Worm (Caenorhabditis elegans) whole organism, L4/young adult: Measurements from ENCODE around the gene M04C3.5.

Experiments
- W03F9.2 ChIP-seq: fragments of 150-350 bp; optimal IDR thresholded peaks from 2 replicates; lab custom pipeline; 2014; ENCODE audit warnings: missing biosample characterization, missing genetic modification characterization
- dao-5 ChIP-seq: sonication (generic microtip); optimal IDR thresholded peaks from 2 replicates; lab custom pipeline; 2016; ENCODE audit warnings: missing genotype, missing genetic modification characterization, moderate library complexity, missing compliant biosample characterization
- him-1 ChIP-seq: sonication (generic microtip); optimal IDR thresholded peaks from 2 replicates; lab custom pipeline; 2016; ENCODE audit warnings: missing genotype, missing genetic modification reagents, missing genetic modification characterization, missing compliant biosample characterization

DNA sequence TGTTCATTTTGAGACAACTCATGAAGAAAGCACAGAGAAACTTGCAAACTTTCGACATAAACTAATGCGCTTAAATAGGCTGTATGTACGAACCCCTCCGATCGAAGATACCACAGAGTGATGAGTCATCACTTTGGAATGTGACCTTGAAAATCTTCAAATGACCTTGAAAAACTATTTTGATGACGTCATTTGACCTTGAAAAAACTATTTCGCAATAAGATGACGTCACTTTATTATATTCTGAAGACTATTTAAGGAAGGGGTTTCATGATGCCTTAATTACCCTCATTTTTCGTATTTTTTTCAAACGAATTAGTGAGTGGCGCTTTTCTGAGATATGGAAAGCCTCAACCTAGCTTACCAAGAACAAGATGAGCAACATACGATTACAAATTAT, 28.4 kb upstream of the M04C3.5 start, which contains the start of gene C25F9.2:
- no peak for TF ChIP-seq dao-5 (tag; lab: Kevin White, UChicago)
- TF ChIP-seq W03F9.2 (tag; lab: Kevin White, UChicago) = no peak
- TF ChIP-seq him-1 (tag; lab: Kevin White, UChicago) = no peak
